Worm (Caenorhabditis elegans) whole organism, late embryonic: ENCODE measurements around the gene F47B10.9.

Experiments used
- ama-1 ChIP-seq: fragments of 150-350 bp; optimal IDR thresholded peaks from 2 replicates; lab custom pipeline; 2014
- ceh-2 ChIP-seq: sonication (generic microtip); optimal IDR thresholded peaks from 2 replicates; lab custom pipeline; 2016; ENCODE audit warnings: missing genotype, missing genetic modification characterization, missing compliant biosample characterization
- ceh-48 ChIP-seq: sonication (generic microtip); optimal IDR thresholded peaks from 2 replicates; lab custom pipeline; 2016; ENCODE audit warnings: missing genetic modification characterization, inconsistent platforms, missing compliant biosample characterization
- ets-4 ChIP-seq: sonication (generic microtip); optimal IDR thresholded peaks from 2 replicates; lab custom pipeline; 2016; ENCODE audit warnings: missing genetic modification characterization, missing compliant biosample characterization
- hlh-30 ChIP-seq: sonication (generic microtip); optimal IDR thresholded peaks from 2 replicates; lab custom pipeline; 2017; ENCODE audit warnings: antibody characterized with exemption, missing genetic modification characterization, missing compliant biosample characterization; ENCODE audit not compliant: insufficient read depth
- hlh-8 ChIP-seq: sonication (generic microtip); optimal IDR thresholded peaks from 2 replicates; lab custom pipeline; 2016; ENCODE audit warnings: missing genotype, missing genetic modification characterization, missing compliant biosample characterization
- rnt-1 ChIP-seq: sonication (generic microtip); optimal IDR thresholded peaks from 2 replicates; lab custom pipeline; 2016; ENCODE audit warnings: missing genetic modification characterization, missing compliant biosample characterization
- sox-4 ChIP-seq: sonication (generic microtip); optimal IDR thresholded peaks from 2 replicates; lab custom pipeline; 2017; ENCODE audit warnings: mild to moderate bottlenecking, missing genetic modification characterization, inconsistent platforms, missing compliant biosample characterization

DNA sequence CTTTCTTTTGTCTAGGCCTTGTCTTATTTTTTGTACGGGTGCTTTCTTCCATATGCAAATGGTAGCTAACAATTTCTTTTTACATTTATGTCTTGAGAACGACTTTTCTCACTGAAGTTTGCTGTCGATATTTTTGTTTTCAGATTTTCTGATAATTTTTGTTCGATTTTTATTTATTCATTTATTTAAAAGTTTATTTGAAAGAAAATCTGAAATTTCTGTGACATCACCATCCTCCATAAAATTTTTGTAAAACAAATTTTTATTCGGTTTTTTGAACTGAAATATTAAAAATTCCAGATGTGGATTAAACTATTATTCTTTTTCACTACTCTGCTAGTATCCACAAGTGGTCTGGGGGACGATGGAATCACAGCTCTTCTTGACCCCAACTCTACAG is 40.0 kb upstream of the F47B10.9 start, which contains the start of gene pbo-4:
- TF ChIP-seq hlh-30 = no peak
- no peak for TF ChIP-seq ceh-2 (tag; lab: Kevin White, UChicago)
- TF ChIP-seq sox-4 (tag; lab: Kevin White, UChicago) = no peak
- no peak for TF ChIP-seq ama-1 (lab: Kevin White, UChicago)
- TF ChIP-seq hlh-8 (tag; lab: Kevin White, UChicago) = no peak
- TF ChIP-seq rnt-1 = no peak
- TF ChIP-seq ets-4 (tag; lab: Kevin White, UChicago) = no peak
- no peak for TF ChIP-seq ceh-48 (tag; lab: Kevin White, UChicago)
